Worm (Caenorhabditis elegans) whole organism, L4/young adult: ENCODE data around the gene F17E9.16.
"Not testable (repeated sequence)": the region's sequence is repeated elsewhere in the genome, so short reads cannot be mapped to it uniquely, and the experiment has no call there.

Experiments used
- W03F9.2 ChIP-seq: fragments of 150-350 bp; optimal IDR thresholded peaks from 2 replicates; lab custom pipeline; 2014; ENCODE audit warnings: missing biosample characterization, missing genetic modification characterization
- dao-5 ChIP-seq: sonication (generic microtip); optimal IDR thresholded peaks from 2 replicates; lab custom pipeline; 2016; ENCODE audit warnings: missing genotype, missing genetic modification characterization, moderate library complexity, missing compliant biosample characterization
- him-1 ChIP-seq: sonication (generic microtip); optimal IDR thresholded peaks from 2 replicates; lab custom pipeline; 2016; ENCODE audit warnings: missing genotype, missing genetic modification reagents, missing genetic modification characterization, missing compliant biosample characterization

The F17E9.16 gene

DNA sequence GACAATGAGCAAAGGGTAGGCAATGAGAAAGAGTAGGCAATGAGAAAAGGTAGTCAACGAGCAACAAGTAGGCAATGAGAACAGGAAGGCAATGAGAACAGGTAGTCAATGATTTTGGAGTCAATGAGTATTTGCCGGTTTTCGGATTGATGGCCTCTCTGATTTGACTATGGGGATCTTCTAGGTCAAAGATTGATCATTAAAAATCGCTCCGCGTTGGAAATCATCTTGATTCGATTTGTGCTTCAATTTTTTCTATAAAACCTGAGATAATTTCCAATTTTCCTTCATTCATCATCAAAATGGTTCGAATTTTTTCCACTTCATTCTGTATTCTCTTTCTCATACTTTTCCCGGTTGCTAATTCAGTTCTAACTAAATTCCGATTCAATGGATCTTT is at the start of gene F17E9.16:
Gene F17E9.16, plus strand, starts transcription at position 301 of the 400 bp plus-strand sequence.
- not testable (repeated sequence) for TF ChIP-seq W03F9.2; dao-5 (tag; lab: Kevin White, UChicago); him-1 (tag; lab: Kevin White, UChicago)

DNA sequence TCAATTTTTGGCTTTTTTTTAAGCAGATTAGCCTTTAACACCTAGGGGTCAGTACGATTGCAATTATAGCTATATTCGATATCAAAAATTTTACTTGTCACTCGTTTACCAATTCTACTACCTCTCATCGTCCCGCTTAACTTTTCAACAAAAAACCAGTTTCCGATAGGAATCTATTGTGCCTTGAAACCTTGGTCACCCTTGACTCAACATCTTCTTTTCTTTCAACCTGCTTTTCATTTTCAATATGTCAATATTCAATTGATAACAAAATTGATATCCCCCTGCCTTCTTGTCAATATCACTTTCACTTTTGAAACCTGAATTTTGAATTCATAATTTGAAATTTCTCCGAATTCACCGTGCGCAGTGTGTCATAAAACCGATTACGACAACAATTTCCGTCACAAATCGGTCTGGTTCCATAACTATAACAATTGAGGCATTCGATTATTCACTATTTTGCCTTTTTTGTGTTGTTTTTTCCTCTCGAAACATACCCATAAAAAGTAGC is 49.4 kb upstream of the F17E9.16 start:
- TF ChIP-seq him-1 (tag; lab: Kevin White, UChicago): no peak
- TF ChIP-seq W03F9.2: no peak
- TF ChIP-seq dao-5 (tag; lab: Kevin White, UChicago): no peak

DNA sequence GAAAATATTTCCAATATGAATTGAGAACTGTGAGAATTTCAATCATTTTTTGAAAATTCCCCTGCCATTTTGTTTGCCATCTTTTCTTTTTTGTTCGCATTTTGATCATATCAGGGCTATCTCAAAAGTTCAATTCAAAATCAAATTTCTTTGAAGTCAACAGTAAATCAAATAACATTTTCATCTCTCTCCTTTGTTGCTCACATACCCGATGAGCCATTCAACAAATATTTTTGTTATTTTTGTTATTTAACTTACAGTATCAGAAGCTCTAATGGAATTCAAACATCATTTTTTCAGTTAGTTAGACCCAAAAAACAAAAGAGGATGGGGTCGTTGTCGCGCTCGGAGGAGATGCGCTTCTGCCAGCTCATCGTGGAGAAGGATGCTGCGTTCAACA is 48.5 kb upstream of the F17E9.16 start, which contains the start of gene vha-5:
Gene vha-5, plus strand, starts transcription at position 301 of the 400 bp plus-strand sequence.
- TF ChIP-seq W03F9.2: no peak
- TF ChIP-seq dao-5 (tag; lab: Kevin White, UChicago): no peak
- no peak for TF ChIP-seq him-1 (tag; lab: Kevin White, UChicago)

DNA sequence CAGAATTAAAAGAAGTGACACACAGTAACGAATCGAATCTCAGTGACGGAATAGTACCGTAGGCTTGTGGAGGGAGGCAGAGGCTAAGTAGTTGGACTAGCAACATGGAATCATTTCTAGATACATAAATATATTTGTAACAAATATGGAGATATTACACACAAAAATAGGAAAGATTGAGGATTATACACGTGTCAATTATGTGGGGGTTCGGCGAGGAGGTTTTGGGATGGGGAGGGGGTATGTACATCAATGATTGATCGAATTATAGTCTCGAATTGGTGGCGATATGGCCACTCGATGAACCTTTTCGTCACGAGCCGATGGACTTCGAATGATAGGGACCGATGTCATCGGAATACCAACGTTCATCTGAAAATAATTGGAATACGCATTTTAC is 44.7 kb upstream of the F17E9.16 start:
- no peak for TF ChIP-seq him-1 (tag; lab: Kevin White, UChicago)
- no peak for TF ChIP-seq W03F9.2
- TF ChIP-seq dao-5 (tag; lab: Kevin White, UChicago): no peak

DNA sequence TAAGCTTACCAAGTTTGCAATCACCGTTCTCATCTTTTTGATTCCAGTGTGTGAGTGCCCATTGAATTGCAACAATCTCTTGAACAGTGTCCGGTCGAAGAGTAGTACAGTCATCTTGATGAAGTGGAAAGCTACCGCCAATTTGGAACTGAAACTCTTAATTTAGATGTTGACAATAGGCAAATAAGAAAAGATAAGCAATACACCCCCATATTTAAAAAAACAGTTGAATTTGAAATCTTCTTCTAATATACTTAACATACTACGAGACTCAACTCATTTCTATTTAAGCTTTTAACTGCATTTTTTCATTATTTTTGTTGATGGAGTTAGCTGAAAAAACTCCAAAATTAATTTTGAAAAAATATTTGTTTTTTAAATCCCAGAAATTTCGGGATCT is 40.0 kb upstream of the F17E9.16 start:
- TF ChIP-seq W03F9.2 (no peak), dao-5 (tag; lab: Kevin White, UChicago) (no peak), him-1 (tag; lab: Kevin White, UChicago) (no peak)

DNA sequence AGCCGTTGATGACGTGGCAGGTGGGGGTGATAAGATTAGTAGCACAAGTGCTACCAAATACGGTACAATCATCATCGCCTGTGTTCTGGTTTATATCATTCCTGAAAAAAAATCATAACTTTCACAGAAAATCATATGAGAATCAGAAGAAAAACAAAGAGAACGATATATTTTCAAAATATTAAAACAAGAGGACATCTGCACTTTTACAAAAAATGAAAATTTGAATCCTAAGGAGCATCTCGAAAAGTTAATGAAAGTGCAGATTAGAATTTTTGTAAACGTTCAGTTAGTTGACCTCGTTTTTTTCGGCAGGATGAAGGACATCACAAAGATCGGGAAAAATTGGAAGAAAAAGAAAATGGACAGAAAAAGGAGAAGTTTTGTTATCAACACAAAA is 39.3 kb upstream of the F17E9.16 start, which contains the start of gene F35H10.10:
Gene F35H10.10, minus strand, starts transcription at position 101 of the 400 bp plus-strand sequence.
- TF ChIP-seq W03F9.2 (no peak), him-1 (tag; lab: Kevin White, UChicago) (no peak), dao-5 (tag; lab: Kevin White, UChicago) (no peak)

DNA sequence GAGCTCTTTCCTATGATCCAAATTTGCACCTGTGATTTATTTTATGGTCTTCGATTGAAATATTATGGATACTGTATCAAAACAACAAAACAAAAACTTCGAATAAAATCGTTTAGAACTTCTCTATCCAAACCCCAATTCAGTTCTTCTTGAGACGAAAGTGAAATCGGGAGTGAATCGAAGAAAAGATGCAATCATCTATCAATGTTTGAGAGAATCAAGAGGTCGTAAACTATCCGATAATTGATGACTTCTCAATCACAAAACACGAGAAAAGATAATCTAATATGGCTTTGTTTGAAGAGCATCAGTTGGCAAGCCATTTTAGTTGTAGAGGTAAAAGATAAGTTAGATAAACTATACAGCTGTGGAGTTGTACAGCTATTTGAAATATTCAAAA is 34.3 kb upstream of the F17E9.16 start:
- TF ChIP-seq him-1 (tag; lab: Kevin White, UChicago) (no peak), W03F9.2 (no peak), dao-5 (tag; lab: Kevin White, UChicago) (no peak)

DNA sequence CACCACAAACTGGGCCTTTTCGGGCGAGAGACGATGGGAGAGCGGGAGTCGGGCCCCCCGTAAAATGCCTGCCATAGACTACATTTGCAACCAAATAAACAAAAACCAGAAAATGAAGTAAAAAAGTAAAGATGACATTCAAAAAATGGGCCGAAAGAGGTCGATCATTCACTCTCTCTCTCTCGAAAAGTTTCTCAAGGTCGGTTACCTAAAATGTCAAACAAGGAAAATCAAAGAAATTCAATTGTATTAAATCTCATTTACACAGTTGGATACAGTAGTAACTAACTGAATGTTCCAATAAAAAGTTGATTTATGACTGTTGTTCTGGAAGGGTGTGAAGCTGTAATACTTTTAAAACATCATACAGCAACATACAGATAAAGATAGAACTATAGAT is 33.3 kb upstream of the F17E9.16 start:
- TF ChIP-seq W03F9.2: no peak
- TF ChIP-seq him-1 (tag; lab: Kevin White, UChicago): no peak
- no peak for TF ChIP-seq dao-5 (tag; lab: Kevin White, UChicago)

DNA sequence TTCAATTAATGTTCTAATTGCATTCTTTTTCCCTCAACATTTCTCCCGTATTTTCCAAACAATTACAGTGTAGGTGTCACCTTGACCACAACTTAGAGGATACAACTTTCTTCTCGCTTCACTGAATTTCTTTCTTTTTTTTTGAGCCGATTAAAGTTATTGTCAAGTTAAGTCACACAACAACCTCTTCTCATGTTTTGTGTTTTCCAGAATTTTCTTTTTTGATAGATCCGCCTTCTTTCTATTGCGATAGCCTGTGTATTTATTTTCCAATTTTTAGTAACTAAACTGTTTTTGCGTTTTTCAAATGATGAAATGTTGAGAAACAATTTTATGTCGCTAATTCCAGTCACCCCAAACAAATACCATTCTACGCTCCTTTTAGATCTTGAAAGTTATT is 26.5 kb upstream of the F17E9.16 start, which contains the start of gene F35H10.3:
Gene F35H10.3, plus strand, starts transcription at position 301 of the 400 bp plus-strand sequence.
- TF ChIP-seq him-1 (tag; lab: Kevin White, UChicago) (no peak), dao-5 (tag; lab: Kevin White, UChicago) (no peak), W03F9.2 (no peak)

DNA sequence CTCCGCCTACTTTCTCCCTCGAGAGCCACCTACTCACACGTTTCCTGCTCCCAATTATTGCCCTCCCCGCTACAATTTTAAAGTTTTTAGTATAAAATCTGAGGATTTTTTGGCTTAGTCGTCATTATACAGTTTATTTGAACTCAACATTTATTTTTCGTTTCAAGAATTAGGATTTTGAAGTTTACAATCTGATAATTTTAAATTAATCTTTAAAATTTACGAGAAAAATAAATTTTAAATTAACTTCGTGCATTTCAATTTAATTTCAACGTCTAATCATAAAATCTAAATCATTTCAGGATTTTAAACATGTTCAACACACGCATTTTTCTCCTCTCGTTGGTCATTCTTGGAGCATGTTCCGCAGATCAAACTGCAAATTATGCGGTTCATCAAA is 23.2 kb upstream of the F17E9.16 start, which contains the start of gene F35H10.2:
Gene F35H10.2, plus strand, starts transcription at position 301 of the 400 bp plus-strand sequence.
- no peak for TF ChIP-seq dao-5 (tag; lab: Kevin White, UChicago)
- no peak for TF ChIP-seq W03F9.2
- no peak for TF ChIP-seq him-1 (tag; lab: Kevin White, UChicago)

DNA sequence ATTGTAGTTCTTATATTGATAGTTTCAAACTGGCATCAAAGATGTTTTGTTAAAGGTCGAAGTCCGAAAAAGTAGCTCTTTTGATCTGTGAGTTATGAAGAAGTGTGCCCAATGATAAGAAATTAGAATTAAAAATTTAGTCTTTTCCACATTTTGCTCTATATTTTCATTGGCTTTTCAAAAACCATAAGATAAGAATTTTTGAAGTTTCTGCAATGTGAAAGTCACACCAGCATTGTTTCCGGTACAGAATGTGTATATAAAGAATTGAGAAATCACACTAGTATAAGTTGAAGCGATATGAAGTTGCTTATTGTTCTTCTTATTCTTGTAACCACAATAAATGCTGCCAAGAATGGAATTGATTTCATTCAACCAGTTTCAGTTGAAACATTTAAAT is 19.6 kb upstream of the F17E9.16 start, which contains the start of gene lys-10:
Gene lys-10, plus strand, starts transcription at position 301 of the 400 bp plus-strand sequence.
- TF ChIP-seq him-1 (tag; lab: Kevin White, UChicago) (no peak), dao-5 (tag; lab: Kevin White, UChicago) (no peak), W03F9.2 (no peak)

DNA sequence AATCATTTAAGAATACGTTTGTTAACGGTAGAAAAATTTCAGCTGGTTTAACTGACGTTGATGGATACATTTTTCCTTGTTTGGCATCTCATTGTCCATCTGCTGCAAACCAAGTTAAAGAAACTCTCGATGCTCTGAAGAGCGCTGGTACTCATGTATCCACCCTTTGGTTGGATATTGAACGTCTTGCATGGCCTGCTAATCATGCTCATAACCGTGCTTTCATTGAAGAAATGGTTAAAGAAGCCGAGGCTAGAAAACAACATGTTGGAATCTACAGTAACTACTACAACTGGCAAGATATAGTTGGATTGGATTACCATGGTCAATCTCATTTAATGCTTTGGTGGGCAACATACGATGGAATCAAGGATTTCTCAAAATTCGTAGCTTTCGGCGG is 19.1 kb upstream of the F17E9.16 start:
- TF ChIP-seq dao-5 (tag; lab: Kevin White, UChicago) (no peak), him-1 (tag; lab: Kevin White, UChicago) (no peak), W03F9.2 (no peak)

DNA sequence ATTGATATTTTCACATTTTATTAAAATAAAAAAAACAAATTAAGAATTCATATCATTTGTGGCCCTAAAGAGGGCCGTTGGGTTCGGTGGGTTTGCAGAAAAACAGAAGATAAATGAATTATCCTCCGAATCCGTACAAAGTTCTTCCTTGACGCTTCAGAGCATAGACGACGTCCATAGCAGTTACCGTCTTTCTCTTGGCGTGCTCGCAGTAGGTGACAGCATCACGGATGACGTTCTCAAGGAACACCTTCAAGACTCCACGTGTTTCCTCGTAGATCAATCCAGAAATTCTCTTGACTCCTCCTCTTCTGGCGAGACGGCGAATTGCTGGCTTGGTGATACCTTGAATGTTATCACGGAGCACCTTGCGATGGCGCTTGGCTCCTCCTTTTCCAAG is 18.6 kb upstream of the F17E9.16 start:
- TF ChIP-seq W03F9.2 (no peak), him-1 (tag; lab: Kevin White, UChicago) (no peak), dao-5 (tag; lab: Kevin White, UChicago) (no peak)

DNA sequence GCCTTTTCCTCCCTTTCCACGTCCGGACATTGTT is 18.4 kb upstream of the F17E9.16 start, which contains the start of gene his-31:
Gene his-31, minus strand, starts transcription at position 30 of the 34 bp plus-strand sequence.
- TF ChIP-seq W03F9.2: no peak
- TF ChIP-seq dao-5 (tag; lab: Kevin White, UChicago): no peak
- no peak for TF ChIP-seq him-1 (tag; lab: Kevin White, UChicago)
